Worm (Caenorhabditis elegans) whole organism, young adult: ENCODE measurements around the gene F48G7.13.

Source experiments
- B0261.1 ChIP-seq: sonication (generic microtip); optimal IDR thresholded peaks from 2 replicates; lab custom pipeline; 2016; ENCODE audit warnings: mild to moderate bottlenecking, missing genetic modification characterization, moderate library complexity, missing compliant biosample characterization
- B0336.3 ChIP-seq: fragments of 200-800 bp; sonication (Bioruptor generic); IDR thresholded peaks from 2 replicates; pipeline ENCODE4 v1.3.6; 2022; ENCODE audit warnings: missing genetic modification characterization, missing compliant biosample characterization
- F49E8.2 ChIP-seq: sonication (generic microtip); optimal IDR thresholded peaks from 3 replicates; lab custom pipeline; 2017; ENCODE audit warnings: missing genetic modification characterization, mild to moderate bottlenecking, missing compliant biosample characterization, antibody characterized with exemption, moderate library complexity; ENCODE audit not compliant: insufficient read depth
- F57A8.1 ChIP-seq: fragments of 200-800 bp; sonication (Bioruptor generic); optimal IDR thresholded peaks from 2 replicates; lab custom pipeline; 2018; ENCODE audit warnings: mild to moderate bottlenecking, missing genetic modification characterization, moderate library complexity, missing compliant biosample characterization
- F57C9.4 ChIP-seq: sonication (generic microtip); optimal IDR thresholded peaks from 2 replicates; lab custom pipeline; 2017; ENCODE audit warnings: mild to moderate bottlenecking, missing genetic modification characterization, missing compliant biosample characterization
- K11D2.4 ChIP-seq: fragments of 200-800 bp; sonication (Bioruptor generic); IDR thresholded peaks from 2 replicates; pipeline ENCODE4 v1.3.6; 2022; ENCODE audit warnings: missing genetic modification reagents, missing genetic modification characterization, missing compliant biosample characterization
- Y53F4B.3 ChIP-seq: fragments of 200-800 bp; sonication (Bioruptor generic); IDR thresholded peaks from 2 replicates; pipeline ENCODE4 v1.3.6; 2022; ENCODE audit warnings: missing genetic modification reagents, missing genetic modification characterization, missing compliant biosample characterization
- Y56A3A.18 ChIP-seq: fragments of 200-800 bp; sonication (Bioruptor generic); IDR thresholded peaks from 2 replicates; pipeline ENCODE4 v1.3.6; 2022; ENCODE audit warnings: missing genetic modification reagents, missing genetic modification characterization, missing compliant biosample characterization
- Y67H2A.10 ChIP-seq: fragments of 200-800 bp; sonication (Bioruptor generic); conservative IDR thresholded peaks from 2 replicates; pipeline ENCODE4 v1.3.6; 2022; ENCODE audit warnings: missing genetic modification reagents, missing genetic modification characterization, missing compliant biosample characterization
- Y79H2A.3 ChIP-seq: fragments of 200-800 bp; sonication (Bioruptor generic); conservative IDR thresholded peaks from 2 replicates; pipeline ENCODE4 v1.3.6; 2022; ENCODE audit warnings: missing genetic modification reagents, missing genetic modification characterization, missing compliant biosample characterization
- Y95B8A.8 ChIP-seq: fragments of 200-800 bp; sonication (Bioruptor generic); IDR thresholded peaks from 2 replicates; pipeline ENCODE4 v1.3.6; 2022; ENCODE audit warnings: missing genetic modification reagents, missing genetic modification characterization, missing compliant biosample characterization
- ZK185.1 ChIP-seq: sonication (generic microtip); optimal IDR thresholded peaks from 2 replicates; lab custom pipeline; 2016; ENCODE audit warnings: mild to moderate bottlenecking, missing genetic modification characterization, missing compliant biosample characterization; ENCODE audit not compliant: poor library complexity, severe bottlenecking
- ama-1 ChIP-seq, 3 experiments: fragments of 150-350 bp in 1 of 3; sonication (generic microtip) in 2 of 3; optimal IDR thresholded peaks; 2 replicates each; lab custom pipeline; 2014 to 2018; ENCODE audit warnings: missing biosample characterization in 2 of 3, missing genetic modification characterization in 2 of 3, missing genetic modification reagents in 2 of 3
- atf-7 ChIP-seq: sonication (generic microtip); optimal IDR thresholded peaks from 2 replicates; lab custom pipeline; 2017; ENCODE audit warnings: mild to moderate bottlenecking, missing genetic modification characterization, missing compliant biosample characterization
- athp-1 ChIP-seq: sonication (generic microtip); optimal IDR thresholded peaks from 2 replicates; lab custom pipeline; 2017; ENCODE audit warnings: mild to moderate bottlenecking, missing genetic modification characterization, missing compliant biosample characterization
- attf-3 ChIP-seq: fragments of 200-800 bp; sonication (Bioruptor generic); conservative IDR thresholded peaks from 2 replicates; pipeline ENCODE4 v1.3.6; 2022; ENCODE audit warnings: missing genetic modification reagents, missing genetic modification characterization, missing compliant biosample characterization
- cebp-1 ChIP-seq, 2 experiments: fragments of 200-800 bp in 1 of 2; sonication (Bioruptor generic) in 1 of 2; sonication (generic microtip) in 1 of 2; IDR thresholded peaks in 1 of 2; optimal IDR thresholded peaks in 1 of 2; 2 replicates each; pipeline versions ENCODE4 v1.3.6 to Lab custom; 2017 to 2022; ENCODE audit warnings: missing compliant biosample characterization in 2 of 2, missing genetic modification characterization in 2 of 2, mild to moderate bottlenecking in 1 of 2, missing genetic modification reagents in 1 of 2, moderate library complexity in 1 of 2
- ceh-100 ChIP-seq: fragments of 200-800 bp; sonication (Bioruptor generic); IDR thresholded peaks from 2 replicates; pipeline ENCODE4 v1.3.6; 2022; ENCODE audit warnings: missing genetic modification reagents, missing genetic modification characterization, missing compliant biosample characterization
- ceh-58 ChIP-seq: fragments of 200-800 bp; sonication (Bioruptor generic); IDR thresholded peaks from 2 replicates; pipeline ENCODE4 v1.3.6; 2022; ENCODE audit warnings: missing genetic modification characterization, missing compliant biosample characterization
- ceh-79 ChIP-seq: sonication (generic microtip); optimal IDR thresholded peaks from 2 replicates; lab custom pipeline; 2017; ENCODE audit warnings: mild to moderate bottlenecking, missing genetic modification characterization, missing compliant biosample characterization
- chd-7 ChIP-seq: sonication (generic microtip); optimal IDR thresholded peaks from 2 replicates; lab custom pipeline; 2016; ENCODE audit warnings: mild to moderate bottlenecking, missing genetic modification characterization, moderate library complexity, missing compliant biosample characterization
- efl-1 ChIP-seq: fragments of 150-350 bp; optimal IDR thresholded peaks from 2 replicates; lab custom pipeline; 2014; ENCODE audit warnings: missing biosample characterization, missing genetic modification reagents, missing genetic modification characterization
- egl-44 ChIP-seq: fragments of 200-800 bp; sonication (Bioruptor generic); IDR thresholded peaks from 2 replicates; pipeline ENCODE4 v1.3.6; 2022; ENCODE audit warnings: missing genetic modification reagents, missing genetic modification characterization, missing compliant biosample characterization
- ekl-4 ChIP-seq: fragments of 200-800 bp; sonication (Bioruptor generic); IDR thresholded peaks from 2 replicates; pipeline ENCODE4 v1.3.6; 2022; ENCODE audit warnings: missing genetic modification reagents, missing genetic modification characterization, missing compliant biosample characterization
- hlh-12 ChIP-seq: sonication (generic microtip); optimal IDR thresholded peaks from 2 replicates; lab custom pipeline; 2016; ENCODE audit warnings: missing genetic modification characterization, missing compliant biosample characterization
- hlh-26 ChIP-seq: fragments of 200-800 bp; sonication (Bioruptor generic); conservative IDR thresholded peaks from 2 replicates; pipeline ENCODE4 v1.3.6; 2022; ENCODE audit warnings: missing genetic modification reagents, missing genetic modification characterization, missing compliant biosample characterization
- hmg-20 ChIP-seq: fragments of 200-800 bp; sonication (Bioruptor generic); IDR thresholded peaks from 2 replicates; pipeline ENCODE4 v1.3.6; 2022; ENCODE audit warnings: missing genetic modification reagents, missing genetic modification characterization, missing compliant biosample characterization
- hrde-1 ChIP-seq: sonication (generic microtip); optimal IDR thresholded peaks from 2 replicates; lab custom pipeline; 2016; ENCODE audit warnings: missing genetic modification characterization, mild to moderate bottlenecking, missing compliant biosample characterization, moderate library complexity, missing genotype, missing genetic modification reagents, borderline replicate concordance
- lin-35 ChIP-seq, 3 experiments: fragments of 150-350 bp in 2 of 3; sonication (generic microtip) in 1 of 3; optimal IDR thresholded peaks; 2 replicates each; lab custom pipeline; 2014 to 2018; ENCODE audit warnings: missing biosample characterization in 3 of 3, missing genetic modification characterization in 3 of 3, missing genetic modification reagents in 3 of 3
- lin-54 ChIP-seq: fragments of 200-800 bp; sonication (Bioruptor generic); optimal IDR thresholded peaks from 2 replicates; lab custom pipeline; 2018; ENCODE audit warnings: mild to moderate bottlenecking, missing genetic modification characterization, missing compliant biosample characterization
- lsy-27 ChIP-seq: sonication (generic microtip); optimal IDR thresholded peaks from 2 replicates; lab custom pipeline; 2017; ENCODE audit warnings: missing genetic modification characterization, mild to moderate bottlenecking, missing compliant biosample characterization, antibody characterized with exemption, missing genotype, borderline replicate concordance; ENCODE audit not compliant: insufficient read depth
- madf-8 ChIP-seq: fragments of 200-800 bp; sonication (Bioruptor generic); conservative IDR thresholded peaks from 2 replicates; pipeline ENCODE4 v1.3.6; 2022; ENCODE audit warnings: missing genetic modification reagents, missing genetic modification characterization, missing compliant biosample characterization
- mcd-1 ChIP-seq: fragments of 200-800 bp; sonication (Bioruptor generic); IDR thresholded peaks from 2 replicates; pipeline ENCODE4 v1.3.6; 2022; ENCODE audit warnings: missing genetic modification reagents, missing genetic modification characterization, missing compliant biosample characterization
- mxl-1 ChIP-seq: sonication (generic microtip); optimal IDR thresholded peaks from 2 replicates; lab custom pipeline; 2016; ENCODE audit warnings: missing genetic modification characterization, missing compliant biosample characterization
- nhr-120 ChIP-seq: fragments of 200-800 bp; sonication (Bioruptor generic); IDR thresholded peaks from 2 replicates; pipeline ENCODE4 v1.3.6; 2022; ENCODE audit warnings: missing genetic modification characterization, missing compliant biosample characterization
- nhr-179 ChIP-seq: sonication (generic microtip); optimal IDR thresholded peaks from 2 replicates; lab custom pipeline; 2016; ENCODE audit warnings: mild to moderate bottlenecking, missing genetic modification characterization, missing compliant biosample characterization
- nhr-90 ChIP-seq: sonication (generic microtip); optimal IDR thresholded peaks from 2 replicates; lab custom pipeline; 2016; ENCODE audit warnings: missing genotype, mild to moderate bottlenecking, missing genetic modification characterization, missing compliant biosample characterization
- rcor-1 ChIP-seq: fragments of 200-800 bp; sonication (Bioruptor generic); IDR thresholded peaks from 2 replicates; pipeline ENCODE4 v1.3.6; 2022; ENCODE audit warnings: missing genetic modification reagents, missing genetic modification characterization, missing compliant biosample characterization
- snpc-4 ChIP-seq, 5 experiments: fragments of 150-350 bp in 1 of 5; sonication (generic microtip) in 4 of 5; optimal IDR thresholded peaks; 2 replicates each; lab custom pipeline; 2014 to 2018; ENCODE audit warnings: missing genetic modification characterization in 5 of 5, missing biosample characterization in 3 of 5, antibody characterized with exemption in 2 of 5, mild to moderate bottlenecking in 2 of 5, missing compliant biosample characterization in 2 of 5, missing genotype in 2 of 5, moderate library complexity in 2 of 5, missing genetic modification reagents in 1 of 5
- somi-1 ChIP-seq: fragments of 200-800 bp; sonication (Bioruptor generic); optimal IDR thresholded peaks from 2 replicates; lab custom pipeline; 2018; ENCODE audit warnings: mild to moderate bottlenecking, missing genetic modification characterization, missing compliant biosample characterization
- unc-130 ChIP-seq: sonication (generic microtip); optimal IDR thresholded peaks from 2 replicates; lab custom pipeline; 2016; ENCODE audit warnings: missing genetic modification reagents, missing genetic modification characterization, missing compliant biosample characterization
- unc-62 ChIP-seq: fragments of 150-350 bp; optimal IDR thresholded peaks from 2 replicates; lab custom pipeline; 2014; ENCODE audit warnings: missing biosample characterization, missing genetic modification reagents, missing genetic modification characterization

The F48G7.13 gene

DNA sequence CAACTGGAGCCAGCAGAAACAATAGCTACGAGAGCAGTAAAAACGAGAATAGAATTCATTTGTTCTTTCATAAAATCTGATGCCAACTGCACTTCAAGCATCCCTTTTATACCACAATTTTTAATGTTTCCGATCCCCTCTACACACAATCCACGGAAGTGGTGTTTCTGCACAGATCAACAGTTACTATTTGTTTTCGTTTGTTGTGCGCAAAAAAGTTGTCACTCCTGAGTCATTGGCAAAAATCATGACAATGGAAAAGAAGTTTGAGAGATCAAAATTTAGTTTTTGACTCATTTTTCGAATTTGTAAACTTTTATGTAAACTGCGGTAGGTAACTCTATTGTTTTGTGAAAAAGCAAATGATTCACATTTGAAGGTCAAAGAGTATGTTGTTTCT, 11.3 kb upstream of the F48G7.13 start, which contains the start of gene srlf-37:
Gene srlf-37, minus strand, starts transcription at position 101 of the 400 bp plus-strand sequence.
- no peak for TF ChIP-seq cebp-1 (GFP tag; IDR thresholded peaks at IDR 0.05; lab: Robert Waterston, UW)
- TF ChIP-seq cebp-1 (tag; optimal IDR thresholded peaks at IDR 0.05; lab: Kevin White, UChicago) = no peak
- no peak for TF ChIP-seq K11D2.4 (GFP tag; lab: Robert Waterston, UW)
- no peak for TF ChIP-seq lin-35 (GFP tag; optimal IDR thresholded peaks at IDR 0.05; lab: Kevin White, UChicago)
- TF ChIP-seq nhr-90 = no peak
- TF ChIP-seq atf-7 (tag; lab: Kevin White, UChicago) = no peak
- TF ChIP-seq ceh-79 (tag; lab: Kevin White, UChicago) = no peak
- no peak for TF ChIP-seq Y67H2A.10
- no peak for TF ChIP-seq nhr-179 (tag; lab: Kevin White, UChicago)
- no peak for TF ChIP-seq lsy-27 (tag; lab: Kevin White, UChicago)
- no peak for TF ChIP-seq attf-3 (GFP tag; lab: Robert Waterston, UW)
- no peak for TF ChIP-seq somi-1 (GFP tag; lab: Kevin White, UChicago)
- no peak for TF ChIP-seq ekl-4 (GFP tag; lab: Robert Waterston, UW)
- TF ChIP-seq lin-54 = no peak
- TF ChIP-seq ceh-100 = no peak
- no peak for TF ChIP-seq B0336.3 (GFP tag; lab: Robert Waterston, UW)

DNA sequence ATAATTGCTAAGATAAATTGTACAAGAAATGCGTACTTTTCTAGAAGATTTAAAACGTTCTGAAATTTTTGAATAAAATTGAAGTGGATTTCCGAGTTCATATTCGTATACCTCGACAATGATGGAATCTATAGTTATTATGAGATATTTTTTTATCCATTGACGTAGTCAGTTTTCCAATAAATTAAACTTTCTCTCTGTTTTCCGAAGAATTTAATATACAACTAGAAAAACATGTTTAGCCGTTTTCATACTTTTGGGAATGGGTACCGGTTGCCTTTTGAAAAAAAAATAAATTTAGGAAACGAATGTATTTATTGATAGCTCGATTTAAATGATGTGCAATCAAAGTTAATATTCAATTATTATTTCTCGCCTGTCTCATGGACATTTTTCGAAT, 6.5 kb upstream of the F48G7.13 start, which contains the start of gene srw-109:
Gene srw-109, minus strand, starts transcription at position 101 of the 400 bp plus-strand sequence.
- TF ChIP-seq Y79H2A.3 (GFP tag; lab: Robert Waterston, UW) = no peak
- no peak for TF ChIP-seq hlh-12
- TF ChIP-seq ekl-4 (GFP tag; lab: Robert Waterston, UW) = no peak
- TF ChIP-seq lin-54 = no peak
- TF ChIP-seq Y67H2A.10 = no peak
- no peak for TF ChIP-seq Y95B8A.8 (GFP tag; lab: Robert Waterston, UW)
- TF ChIP-seq hmg-20 (GFP tag; lab: Robert Waterston, UW) = no peak
- no peak for TF ChIP-seq ama-1 (optimal IDR thresholded peaks at IDR 0.05; lab: Kevin White, UChicago)
- no peak for TF ChIP-seq ama-1 (GFP tag; optimal IDR thresholded peaks at IDR 0.05; lab: Kevin White, UChicago)
- TF ChIP-seq attf-3 (GFP tag; lab: Robert Waterston, UW) = no peak
- TF ChIP-seq Y53F4B.3 = no peak
- no peak for TF ChIP-seq hrde-1 (tag; lab: Kevin White, UChicago)
- no peak for TF ChIP-seq chd-7 (tag; lab: Kevin White, UChicago)
- TF ChIP-seq snpc-4 (GFP tag; optimal IDR thresholded peaks at IDR 0.05; lab: Kevin White, UChicago) = no peak
- no peak for TF ChIP-seq snpc-4 (tag; optimal IDR thresholded peaks at IDR 0.05; lab: Kevin White, UChicago)
- TF ChIP-seq egl-44 = no peak
- no peak for TF ChIP-seq hlh-26 (GFP tag; lab: Robert Waterston, UW)
- TF ChIP-seq madf-8 (GFP tag; lab: Robert Waterston, UW) = no peak

DNA sequence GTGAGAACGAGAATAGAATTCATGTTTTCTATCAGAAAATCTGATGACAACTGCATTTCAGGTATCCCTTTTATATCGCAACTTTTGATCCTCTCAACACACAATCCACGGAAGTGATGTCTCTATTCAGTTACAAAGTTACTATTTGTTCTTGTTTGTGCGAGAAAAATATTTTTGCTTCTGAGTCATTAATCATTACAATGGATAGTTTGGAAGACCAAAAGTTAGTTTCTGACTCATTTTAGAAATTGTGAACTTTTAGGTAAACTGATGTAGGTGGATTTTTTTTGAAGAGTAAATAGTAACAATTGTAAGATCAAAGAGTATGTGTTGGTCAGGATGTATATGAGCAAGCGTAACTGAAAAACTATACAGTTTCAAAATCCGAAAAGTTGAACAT, 5.7 kb upstream of the F48G7.13 start, which contains the start of gene srlf-36:
Gene srlf-36, minus strand, starts transcription at position 101 of the 400 bp plus-strand sequence.
- TF ChIP-seq efl-1 (no peak), athp-1 (tag; lab: Kevin White, UChicago) (no peak), Y56A3A.18 (GFP tag; lab: Robert Waterston, UW) (no peak), ZK185.1 (no peak), nhr-120 (GFP tag; lab: Robert Waterston, UW) (no peak), F49E8.2 (tag; lab: Kevin White, UChicago) (no peak), unc-62 (GFP tag; lab: Kevin White, UChicago) (no peak), F57C9.4 (tag; lab: Kevin White, UChicago) (no peak), ceh-58 (GFP tag; lab: Robert Waterston, UW) (no peak), mcd-1 (GFP tag; lab: Robert Waterston, UW) (no peak), mxl-1 (tag; lab: Kevin White, UChicago) (no peak), B0261.1 (tag; lab: Kevin White, UChicago) (no peak), ama-1 (optimal IDR thresholded peaks at IDR 0.05; lab: Kevin White, UChicago) (no peak), ama-1 (GFP tag; optimal IDR thresholded peaks at IDR 0.05; lab: Kevin White, UChicago) (no peak), rcor-1 (GFP tag; lab: Robert Waterston, UW) (no peak), F57A8.1 (no peak), unc-130 (GFP tag; lab: Kevin White, UChicago) (no peak)
- TF ChIP-seq, all 124 proteins: peak for 0
